Worm (Caenorhabditis elegans) whole organism, L1 larva: Measurements from ENCODE around the gene C06B3.6.

Source experiments
- egl-27 ChIP-seq, 2 experiments: fragments of 150-350 bp in 1 of 2; sonication (generic microtip); optimal IDR thresholded peaks; 3 replicates each; lab custom pipeline; 2017 to 2018; ENCODE audit warnings: missing biosample characterization in 2 of 2, missing genetic modification characterization in 2 of 2, missing genetic modification reagents in 2 of 2
- elt-2 ChIP-seq: sonication (generic microtip); optimal IDR thresholded peaks from 2 replicates; lab custom pipeline; 2016; ENCODE audit warnings: missing genetic modification characterization, mild to moderate bottlenecking, inconsistent platforms, missing compliant biosample characterization, missing genetic modification reagents
- jun-1 ChIP-seq: fragments of 150-350 bp; optimal IDR thresholded peaks from 2 replicates; lab custom pipeline; 2014; ENCODE audit warnings: missing biosample characterization, missing genetic modification reagents, missing genetic modification characterization
- lin-13 ChIP-seq: fragments of 150-350 bp; optimal IDR thresholded peaks from 2 replicates; lab custom pipeline; 2014; ENCODE audit warnings: missing biosample characterization, missing genetic modification reagents, missing genetic modification characterization
- lsy-2 ChIP-seq, 2 experiments: fragments of 150-350 bp; optimal IDR thresholded peaks; 2 replicates each; lab custom pipeline; 2014; ENCODE audit warnings: missing biosample characterization in 2 of 2, missing genetic modification characterization in 2 of 2
- nhr-77 ChIP-seq: fragments of 150-350 bp; optimal IDR thresholded peaks from 2 replicates; lab custom pipeline; 2014; ENCODE audit warnings: missing biosample characterization, missing genetic modification characterization
- snpc-4 ChIP-seq: fragments of 150-350 bp; optimal IDR thresholded peaks from 2 replicates; lab custom pipeline; 2014; ENCODE audit warnings: missing biosample characterization, missing genetic modification characterization
- swsn-7 ChIP-seq: sonication (generic microtip); optimal IDR thresholded peaks from 2 replicates; lab custom pipeline; 2016; ENCODE audit warnings: missing genetic modification characterization, missing compliant biosample characterization
- unc-86 ChIP-seq: sonication (generic microtip); optimal IDR thresholded peaks from 2 replicates; lab custom pipeline; 2016; ENCODE audit warnings: missing genetic modification characterization, missing compliant biosample characterization
- zag-1 ChIP-seq: fragments of 150-350 bp; optimal IDR thresholded peaks from 2 replicates; lab custom pipeline; 2014; ENCODE audit warnings: missing biosample characterization, missing genetic modification characterization

ce11 chrV:13946385-13947019 lies 37.7 kb upstream of the C06B3.6 start, which contains the start of the genes srx-10 and clec-226:
- TF ChIP-seq lsy-2 (tag; optimal IDR thresholded peaks at IDR 0.05; lab: Kevin White, UChicago) = no peak
- no peak for TF ChIP-seq snpc-4 (tag; lab: Kevin White, UChicago)
- TF ChIP-seq jun-1 (tag; lab: Kevin White, UChicago) = no peak
- TF ChIP-seq swsn-7 = no peak
- no peak for TF ChIP-seq nhr-77
- no peak for TF ChIP-seq unc-86
- no peak for TF ChIP-seq elt-2
- no peak for TF ChIP-seq lin-13
- TF ChIP-seq egl-27 (tag; optimal IDR thresholded peaks at IDR 0.05; lab: Kevin White, UChicago) = no peak
- no peak for TF ChIP-seq zag-1 (tag; lab: Kevin White, UChicago)
